Worm (Caenorhabditis elegans) whole organism, mixed stage, embryonic: ENCODE data around the gene Y44A6B.3.

Experiments used
- ces-1 ChIP-seq: fragments of 150-350 bp; optimal IDR thresholded peaks from 2 replicates; lab custom pipeline; 2014; ENCODE audit warnings: missing biosample characterization, missing genetic modification reagents, missing genetic modification characterization
- elt-1 ChIP-seq: sonication (generic microtip); optimal IDR thresholded peaks from 2 replicates; lab custom pipeline; 2017; ENCODE audit warnings: missing genetic modification characterization, mild to moderate bottlenecking, missing compliant biosample characterization, antibody characterized with exemption, moderate library complexity, borderline replicate concordance; ENCODE audit not compliant: insufficient read depth
- elt-3 ChIP-seq: fragments of 150-350 bp; optimal IDR thresholded peaks from 2 replicates; lab custom pipeline; 2014; ENCODE audit warnings: missing biosample characterization, missing genetic modification characterization
- flh-1 ChIP-seq: fragments of 200-800 bp; sonication (Bioruptor generic); optimal IDR thresholded peaks from 2 replicates; lab custom pipeline; 2018; ENCODE audit warnings: mild to moderate bottlenecking, missing genetic modification characterization, moderate library complexity, missing compliant biosample characterization
- lsy-2 ChIP-seq: fragments of 150-350 bp; optimal IDR thresholded peaks from 2 replicates; lab custom pipeline; 2014; ENCODE audit warnings: missing biosample characterization, missing genetic modification characterization
- nhr-237 ChIP-seq: fragments of 150-350 bp; optimal IDR thresholded peaks from 2 replicates; lab custom pipeline; 2014; ENCODE audit warnings: missing biosample characterization, missing genetic modification characterization
- nhr-28 ChIP-seq: fragments of 150-350 bp; optimal IDR thresholded peaks from 2 replicates; lab custom pipeline; 2014; ENCODE audit warnings: missing biosample characterization, missing genetic modification characterization
- nhr-76 ChIP-seq: sonication (generic microtip); optimal IDR thresholded peaks from 2 replicates; lab custom pipeline; 2017; ENCODE audit warnings: missing biosample characterization, missing genetic modification characterization
- snpc-4 ChIP-seq: fragments of 150-350 bp; optimal IDR thresholded peaks from 2 replicates; lab custom pipeline; 2014; ENCODE audit warnings: missing biosample characterization, missing genetic modification characterization
- unc-62 ChIP-seq: fragments of 150-350 bp; optimal IDR thresholded peaks from 2 replicates; lab custom pipeline; 2014; ENCODE audit warnings: missing biosample characterization, missing genetic modification reagents, missing genetic modification characterization

ce11 chrV:20685383-20685782 is 47.1 kb upstream of the Y44A6B.3 start, which contains the start of gene klf-2:
- no peak for TF ChIP-seq nhr-76 (tag; lab: Kevin White, UChicago)
- TF ChIP-seq nhr-28 (tag; lab: Kevin White, UChicago) = no peak
- no peak for TF ChIP-seq unc-62 (GFP tag; lab: Kevin White, UChicago)
- TF ChIP-seq flh-1 (GFP tag; lab: Kevin White, UChicago) = no peak
- TF ChIP-seq elt-1 (tag; lab: Kevin White, UChicago) = no peak
- no peak for TF ChIP-seq ces-1 (GFP tag; lab: Kevin White, UChicago)
- no peak for TF ChIP-seq lsy-2
- TF ChIP-seq nhr-237 = no peak
- no peak for TF ChIP-seq elt-3
- no peak for TF ChIP-seq snpc-4
